Worm (Caenorhabditis elegans): ENCODE data around the gene rfs-1.

rfs-1 gene

ce11 chrIII:8268296-8268695, 42.0 kb downstream of the rfs-1 start, which contains the start of the genes F09G8.7 and crn-7:
TSS of gene F09G8.7 (minus strand) at chrIII:8268355.
TSS of gene crn-7 (plus strand) at chrIII:8268531.
- TF ChIP-seq lin-11 (tag; optimal IDR thresholded peaks at IDR 0.05) (no peak), unc-55 (GFP tag; optimal IDR thresholded peaks at IDR 0.05) (peak; percentile 8), ztf-1 (GFP tag; conservative IDR thresholded peaks at IDR 0.05) (no peak), C34F6.9 (tag; optimal IDR thresholded peaks at IDR 0.05) (peak; percentile 64), nhr-129 (tag; optimal IDR thresholded peaks at IDR 0.05) (peak; percentile 51), nhr-10 (tag; optimal IDR thresholded peaks at IDR 0.05) (no peak), lsy-2 (tag; optimal IDR thresholded peaks at IDR 0.05) (peak in 1 of 2 experiments; percentile 47), fos-1 (tag; optimal IDR thresholded peaks at IDR 0.05) (peak; percentile 20), lin-39 (tag; optimal IDR thresholded peaks at IDR 0.05) (no peak)

ce11 chrIII:8271676-8272225, 45.5 kb downstream of the rfs-1 start, which contains the start of the genes mps-4 and F09G8.10:
TSS of gene mps-4 (minus strand) at chrIII:8271776.
TSS of gene F09G8.10 (minus strand) at chrIII:8272175.
- TF ChIP-seq nhr-12 (tag; optimal IDR thresholded peaks at IDR 0.05), result no peak
- TF ChIP-seq ceh-16 (tag; optimal IDR thresholded peaks at IDR 0.05), result no peak
- no peak for TF ChIP-seq nhr-6 (tag; optimal IDR thresholded peaks at IDR 0.05)
- no peak for TF ChIP-seq elt-1 (tag; optimal IDR thresholded peaks at IDR 0.05)
- TF ChIP-seq R02D3.7 (tag; optimal IDR thresholded peaks at IDR 0.05), result no peak
- no peak for TF ChIP-seq nhr-23 (tag; optimal IDR thresholded peaks at IDR 0.05)
- TF ChIP-seq lin-11 (tag; optimal IDR thresholded peaks at IDR 0.05), result no peak
- TF ChIP-seq egl-27 (tag; optimal IDR thresholded peaks at IDR 0.05), result no peak
- TF ChIP-seq unc-62 (GFP tag; optimal IDR thresholded peaks at IDR 0.05), result no peak
- no peak for TF ChIP-seq fos-1 (tag; optimal IDR thresholded peaks at IDR 0.05)
- TF ChIP-seq mab-5 (tag; optimal IDR thresholded peaks at IDR 0.05), result no peak
- no peak for TF ChIP-seq nhr-237 (tag; optimal IDR thresholded peaks at IDR 0.05)
- TF ChIP-seq lin-13 (GFP tag; optimal IDR thresholded peaks at IDR 0.05), result no peak

- TF ChIP-seq snpc-4 (tag; optimal IDR thresholded peaks at IDR 0.05) (no peak), dmd-4 (tag; optimal IDR thresholded peaks at IDR 0.05) (no peak), nhr-21 (tag; optimal IDR thresholded peaks at IDR 0.05) (no peak)
Measured at ce11 chrIII:8275871-8276270, 49.6 kb downstream of the rfs-1 start, which contains the start of gene clec-160. TSS of gene clec-160 (minus strand) at chrIII:8275971.

DNA sequence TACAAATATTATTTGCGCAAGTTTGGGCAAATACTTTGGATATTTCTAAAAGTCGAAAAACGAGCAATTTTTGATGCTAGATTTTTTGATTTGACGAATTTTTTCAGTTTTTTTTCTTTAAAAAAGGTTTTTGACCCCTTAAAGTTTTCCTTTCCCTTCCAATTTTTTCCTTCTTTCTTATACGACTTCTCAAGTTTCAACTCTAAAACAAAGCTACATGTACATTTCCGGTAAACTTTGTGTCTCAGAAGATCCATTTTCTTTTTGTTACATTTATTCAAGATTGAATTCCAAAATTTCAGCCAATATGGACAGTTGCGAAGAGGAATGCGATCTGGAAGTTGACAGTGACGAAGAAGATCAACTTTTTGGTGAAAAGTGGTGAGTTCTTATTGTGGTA, 52.5 kb downstream of the rfs-1 start, which contains the start of gene mig-10:
Gene mig-10 (plus strand): TSS at position 301 of the 400 bp plus-strand sequence.
- TF ChIP-seq unc-39 (tag; optimal IDR thresholded peaks at IDR 0.05) (no peak), lin-13 (GFP tag; optimal IDR thresholded peaks at IDR 0.05) (no peak), C34F6.9 (tag; optimal IDR thresholded peaks at IDR 0.05) (no peak), ceh-82 (tag; optimal IDR thresholded peaks at IDR 0.05) (no peak), lin-11 (tag; optimal IDR thresholded peaks at IDR 0.05) (no peak), dmd-4 (tag; optimal IDR thresholded peaks at IDR 0.05) (no peak), elt-3 (tag; optimal IDR thresholded peaks at IDR 0.05) (no peak), ztf-4 (tag; optimal IDR thresholded peaks at IDR 0.05) (no peak), crh-2 (tag; optimal IDR thresholded peaks at IDR 0.05) (no peak), mdl-1 (tag; optimal IDR thresholded peaks at IDR 0.05) (no peak), nhr-237 (tag; optimal IDR thresholded peaks at IDR 0.05) (no peak)

- TF ChIP-seq elt-1 (tag; optimal IDR thresholded peaks at IDR 0.05) (no peak), unc-39 (tag; optimal IDR thresholded peaks at IDR 0.05) (no peak), sma-9 (GFP tag; optimal IDR thresholded peaks at IDR 0.05) (no peak), sma-9 (tag; optimal IDR thresholded peaks at IDR 0.05) (no peak), lin-39 (tag; optimal IDR thresholded peaks at IDR 0.05) (no peak)
Measured at ce11 chrIII:8279567-8279966, 53.3 kb downstream of the rfs-1 start.
